Worm (Caenorhabditis elegans): ENCODE data around the gene C03A7.13.

DNA sequence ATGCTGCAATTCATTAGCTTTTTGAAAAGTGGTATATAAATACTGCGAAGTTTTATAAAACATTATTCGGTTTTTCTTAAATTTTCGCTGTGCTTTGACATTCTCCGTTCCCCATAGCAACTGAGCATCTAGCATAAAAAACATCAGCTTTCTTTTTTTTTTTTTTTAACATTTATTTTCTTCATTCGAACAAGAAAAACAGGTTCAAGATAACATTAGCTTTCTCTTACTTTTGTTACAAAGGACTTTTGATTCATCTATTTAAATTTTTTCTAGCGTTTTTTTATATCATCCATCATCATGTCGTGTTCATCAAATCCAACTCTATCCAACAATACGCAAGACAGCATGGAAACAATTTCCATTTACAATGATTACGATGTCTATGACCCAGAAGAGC is 54.4 kb downstream of the C03A7.13 start, which contains the start of gene F14F9.3:
- TF ChIP-seq W03F9.2 (tag; optimal IDR thresholded peaks at IDR 0.05) (no peak), dao-5 (tag; optimal IDR thresholded peaks at IDR 0.05) (no peak)
